Fruit fly (Drosophila melanogaster) whole organism, embryonic: ENCODE data around the gene RpS28a.

Experiments
- ATbp ChIP-seq: fragments of 200-800 bp; sonication (Bioruptor generic); optimal IDR thresholded peaks from 2 replicates; lab custom pipeline; 2017; ENCODE audit warnings: missing biosample characterization, mild to moderate bottlenecking, missing genetic modification characterization, missing genetic modification reagents
- Atf-2 ChIP-seq: fragments of 200-800 bp; sonication (Bioruptor generic); optimal IDR thresholded peaks from 2 replicates; lab custom pipeline; 2016; ENCODE audit warnings: missing biosample characterization, missing genetic modification characterization
- Atf3 ChIP-seq: fragments of 200-800 bp; sonication (Bioruptor generic); optimal IDR thresholded peaks from 3 replicates; lab custom pipeline; 2016; ENCODE audit warnings: missing biosample characterization, missing genetic modification characterization
- Bgb ChIP-seq: fragments of 200-800 bp; sonication (Bioruptor generic); IDR thresholded peaks from 2 replicates; pipeline ENCODE4 v1.3.6; 2022; ENCODE audit warnings: missing biosample characterization, missing genetic modification characterization; ENCODE audit not compliant: partially characterized antibody
- CG10543 ChIP-seq: fragments of 200-800 bp; sonication (Bioruptor generic); optimal IDR thresholded peaks from 3 replicates; lab custom pipeline; 2017; ENCODE audit warnings: missing biosample characterization, mild to moderate bottlenecking, missing genetic modification characterization, moderate library complexity
- CG10959 ChIP-seq: fragments of 200-800 bp; sonication (Bioruptor generic); IDR thresholded peaks from 2 replicates; pipeline ENCODE4 v1.3.6; 2022; ENCODE audit warnings: missing biosample characterization, missing genetic modification characterization
- CG11093 ChIP-seq: fragments of 200-800 bp; sonication (Bioruptor generic); IDR thresholded peaks from 3 replicates; pipeline ENCODE4 v1.3.6; 2022; ENCODE audit warnings: missing biosample characterization, missing genetic modification characterization
- CG13424 ChIP-seq: fragments of 200-800 bp; sonication (Bioruptor generic); optimal IDR thresholded peaks from 2 replicates; lab custom pipeline; 2019; ENCODE audit warnings: missing biosample characterization, mild to moderate bottlenecking, missing genetic modification characterization, moderate library complexity
- CG13775 ChIP-seq: fragments of 200-800 bp; sonication (Bioruptor generic); optimal IDR thresholded peaks from 3 replicates; lab custom pipeline; 2017; ENCODE audit warnings: missing biosample characterization, mild to moderate bottlenecking, missing genetic modification characterization
- CG2120 ChIP-seq: fragments of 200-800 bp; sonication (Bioruptor generic); optimal IDR thresholded peaks from 3 replicates; lab custom pipeline; 2016; ENCODE audit warnings: missing biosample characterization, missing genetic modification characterization
- CG3281 ChIP-seq: fragments of 200-800 bp; sonication (Bioruptor generic); optimal IDR thresholded peaks from 3 replicates; lab custom pipeline; 2017; ENCODE audit warnings: missing biosample characterization, mild to moderate bottlenecking, missing genetic modification characterization
- CG3838 ChIP-seq: fragments of 200-800 bp; sonication (Bioruptor generic); optimal IDR thresholded peaks from 3 replicates; lab custom pipeline; 2016; ENCODE audit warnings: missing biosample characterization, missing genetic modification characterization
- CG4360 ChIP-seq: fragments of 200-800 bp; sonication (Bioruptor generic); IDR thresholded peaks from 2 replicates; pipeline ENCODE4 v1.3.6; 2022; ENCODE audit warnings: missing biosample characterization, missing genetic modification characterization
- CG4730 ChIP-seq: fragments of 200-800 bp; sonication (Bioruptor generic); IDR thresholded peaks from 2 replicates; pipeline ENCODE4 v1.3.6; 2022; ENCODE audit warnings: missing biosample characterization, missing genetic modification characterization
- CG6272 ChIP-seq: fragments of 200-800 bp; sonication (Bioruptor generic); IDR thresholded peaks from 2 replicates; pipeline ENCODE4 v1.3.6; 2022; ENCODE audit warnings: missing biosample characterization, missing genetic modification characterization
- CG9797 ChIP-seq: fragments of 200-800 bp; sonication (Bioruptor generic); optimal IDR thresholded peaks from 3 replicates; lab custom pipeline; 2018; ENCODE audit warnings: missing biosample characterization, mild to moderate bottlenecking, missing genetic modification characterization
- CG9932 ChIP-seq: fragments of 200-800 bp; sonication (Bioruptor generic); IDR thresholded peaks from 2 replicates; pipeline ENCODE4 v1.3.6; 2022; ENCODE audit warnings: missing biosample characterization, missing genetic modification characterization
- Dbx ChIP-seq: fragments of 200-800 bp; sonication (Bioruptor generic); IDR thresholded peaks from 3 replicates; pipeline ENCODE4 v1.3.6; 2022; ENCODE audit warnings: missing biosample characterization, missing genetic modification characterization
- Doc3 ChIP-seq: fragments of 200-800 bp; sonication (Bioruptor generic); IDR thresholded peaks from 3 replicates; pipeline ENCODE4 v1.3.6; 2022; ENCODE audit warnings: missing biosample characterization, missing genetic modification characterization; ENCODE audit not compliant: partially characterized antibody
- Ets97D ChIP-seq: fragments of 200-800 bp; sonication (Bioruptor generic); optimal IDR thresholded peaks from 3 replicates; lab custom pipeline; 2016; ENCODE audit warnings: missing biosample characterization, missing genetic modification characterization
- Kr ChIP-seq: fragments of 200-800 bp; sonication (Bioruptor generic); optimal IDR thresholded peaks from 2 replicates; lab custom pipeline; 2017; ENCODE audit warnings: missing biosample characterization, mild to moderate bottlenecking, missing genetic modification characterization
- NK7.1 ChIP-seq: fragments of 200-800 bp; sonication (Bioruptor generic); optimal IDR thresholded peaks from 3 replicates; lab custom pipeline; 2016; ENCODE audit warnings: missing biosample characterization, missing genetic modification characterization
- Nf-YB ChIP-seq: fragments of 200-800 bp; sonication (Bioruptor generic); optimal IDR thresholded peaks from 3 replicates; lab custom pipeline; 2019; ENCODE audit warnings: missing biosample characterization, mild to moderate bottlenecking, missing genetic modification characterization, moderate library complexity
- Nf-YC ChIP-seq: fragments of 200-800 bp; optimal IDR thresholded peaks from 3 replicates; lab custom pipeline; 2019; ENCODE audit warnings: missing biosample characterization, mild to moderate bottlenecking, missing genetic modification characterization, moderate library complexity
- Poxn ChIP-seq: fragments of 200-800 bp; sonication (Bioruptor generic); IDR thresholded peaks from 2 replicates; pipeline ENCODE4 v1.3.6; 2022; ENCODE audit warnings: missing biosample characterization, missing genetic modification characterization
- Scr ChIP-seq: fragments of 200-800 bp; sonication (Bioruptor generic); IDR thresholded peaks from 2 replicates; pipeline ENCODE4 v1.3.6; 2022; ENCODE audit warnings: missing biosample characterization, missing genetic modification characterization; ENCODE audit not compliant: partially characterized antibody
- Usf ChIP-seq: fragments of 200-800 bp; sonication (Bioruptor generic); optimal IDR thresholded peaks from 2 replicates; lab custom pipeline; 2017; ENCODE audit warnings: missing genotype, missing biosample characterization, missing genetic modification characterization
- al ChIP-seq: fragments of 200-800 bp; sonication (Bioruptor generic); IDR thresholded peaks from 2 replicates; pipeline ENCODE4 v1.3.6; 2022; ENCODE audit warnings: missing biosample characterization, missing genetic modification characterization
- chinmo ChIP-seq: fragments of 200-800 bp; sonication (Bioruptor generic); IDR thresholded peaks from 4 replicates; pipeline ENCODE4 v1.3.6; 2022; ENCODE audit warnings: missing biosample characterization, missing genetic modification characterization; ENCODE audit not compliant: partially characterized antibody
- croc ChIP-seq: fragments of 200-800 bp; sonication (Bioruptor generic); conservative IDR thresholded peaks from 3 replicates; pipeline ENCODE4 v1.3.6; 2022; ENCODE audit warnings: missing biosample characterization, missing genetic modification characterization
- gcm ChIP-seq: fragments of 200-800 bp; sonication (Bioruptor generic); optimal IDR thresholded peaks from 2 replicates; lab custom pipeline; 2019; ENCODE audit warnings: missing biosample characterization, mild to moderate bottlenecking, missing genetic modification characterization, moderate library complexity
- grn ChIP-seq: fragments of 200-800 bp; sonication (Bioruptor generic); optimal IDR thresholded peaks from 3 replicates; lab custom pipeline; 2017; ENCODE audit warnings: missing biosample characterization, missing genetic modification characterization
- jumu ChIP-seq: fragments of 200-800 bp; sonication (Bioruptor generic); optimal IDR thresholded peaks from 3 replicates; lab custom pipeline; 2016; ENCODE audit warnings: missing biosample characterization, missing genetic modification characterization
- kay ChIP-seq: fragments of 200-800 bp; sonication (Bioruptor generic); optimal IDR thresholded peaks from 2 replicates; lab custom pipeline; 2016; ENCODE audit warnings: missing biosample characterization, missing genetic modification characterization
- lab ChIP-seq: fragments of 200-800 bp; sonication (Bioruptor generic); optimal IDR thresholded peaks from 3 replicates; lab custom pipeline; 2017; ENCODE audit warnings: missing biosample characterization, missing genetic modification characterization, mild to moderate bottlenecking, moderate library complexity, missing genetic modification reagents
- lilli ChIP-seq: fragments of 200-800 bp; sonication (Bioruptor generic); optimal IDR thresholded peaks from 3 replicates; lab custom pipeline; 2016; ENCODE audit warnings: missing biosample characterization, missing genetic modification characterization
- otp ChIP-seq: fragments of 200-800 bp; sonication (Bioruptor generic); IDR thresholded peaks from 3 replicates; pipeline ENCODE4, ENCODE4 v1.3.6; 2022; ENCODE audit warnings: missing biosample characterization, missing genetic modification characterization
- pho ChIP-seq: fragments of 200-800 bp; sonication (Bioruptor generic); optimal IDR thresholded peaks from 2 replicates; lab custom pipeline; 2016; ENCODE audit warnings: missing biosample characterization, missing genetic modification characterization
- pros ChIP-seq: fragments of 200-800 bp; sonication (Bioruptor generic); optimal IDR thresholded peaks from 3 replicates; lab custom pipeline; 2019; ENCODE audit warnings: missing biosample characterization, mild to moderate bottlenecking, missing genetic modification characterization, moderate library complexity
- pzg ChIP-seq: fragments of 200-800 bp; sonication (Bioruptor generic); optimal IDR thresholded peaks from 3 replicates; lab custom pipeline; 2018; ENCODE audit warnings: missing biosample characterization, mild to moderate bottlenecking, missing genetic modification characterization, moderate library complexity
- sens-2 ChIP-seq: fragments of 200-800 bp; sonication (Bioruptor generic); IDR thresholded peaks from 2 replicates; pipeline ENCODE4 v1.3.6; 2022; ENCODE audit warnings: missing biosample characterization, missing genetic modification characterization
- seq ChIP-seq: fragments of 200-800 bp; sonication (Bioruptor generic); IDR thresholded peaks from 2 replicates; pipeline ENCODE4 v1.3.6; 2022; ENCODE audit warnings: missing biosample characterization, missing genetic modification characterization
- sima ChIP-seq: fragments of 200-800 bp; sonication (Bioruptor generic); optimal IDR thresholded peaks from 2 replicates; lab custom pipeline; 2016; ENCODE audit warnings: missing biosample characterization, missing genetic modification characterization
- sisA ChIP-seq: fragments of 200-800 bp; sonication (Bioruptor generic); IDR thresholded peaks from 2 replicates; pipeline ENCODE4 v1.3.6; 2022; ENCODE audit warnings: missing biosample characterization, missing genetic modification characterization
- stwl ChIP-seq: fragments of 200-800 bp; sonication (Bioruptor generic); optimal IDR thresholded peaks from 3 replicates; lab custom pipeline; 2018; ENCODE audit warnings: missing biosample characterization, mild to moderate bottlenecking, missing genetic modification characterization, moderate library complexity
- tin ChIP-seq: fragments of 200-800 bp; sonication (Bioruptor generic); optimal IDR thresholded peaks from 3 replicates; lab custom pipeline; 2016; ENCODE audit warnings: missing biosample characterization, missing genetic modification characterization

RpS28a gene

DNA sequence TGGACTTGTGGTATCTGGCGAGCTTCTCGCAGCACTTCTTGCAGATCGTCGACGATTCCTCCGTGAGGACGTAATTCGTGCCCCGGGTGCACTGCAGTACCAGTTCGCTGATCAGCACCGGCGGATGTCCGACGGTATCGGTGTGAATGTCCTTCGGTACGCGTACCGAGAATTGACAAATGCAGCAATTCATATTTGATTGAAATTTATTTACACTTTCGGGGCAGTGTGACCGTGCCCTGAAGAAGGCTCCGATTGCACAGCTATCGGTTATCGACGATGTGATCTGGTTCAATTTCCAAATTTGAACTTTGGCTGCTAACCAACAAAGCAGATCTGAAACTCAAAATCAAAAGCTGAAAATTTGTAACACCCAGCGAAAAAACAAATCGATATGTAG is 14.2 kb upstream of the RpS28a start, which contains the start of gene ZIPIC (continued):
- TF ChIP-seq chinmo (GFP tag; lab: Robert Waterston, UW) (peak; percentile 44; the same call in 1 of the 4 replicates), Scr (peak; percentile 42; the same call in 1 of the 2 replicates), CG4730 (GFP tag; lab: Robert Waterston, UW) (no peak), CG9932 (GFP tag; lab: Robert Waterston, UW) (no peak), Poxn (GFP tag; lab: Robert Waterston, UW) (no peak), CG3838 (GFP tag; lab: Kevin White, UChicago) (no peak), Dbx (no peak), Ets97D (peak; percentile 8)

DNA sequence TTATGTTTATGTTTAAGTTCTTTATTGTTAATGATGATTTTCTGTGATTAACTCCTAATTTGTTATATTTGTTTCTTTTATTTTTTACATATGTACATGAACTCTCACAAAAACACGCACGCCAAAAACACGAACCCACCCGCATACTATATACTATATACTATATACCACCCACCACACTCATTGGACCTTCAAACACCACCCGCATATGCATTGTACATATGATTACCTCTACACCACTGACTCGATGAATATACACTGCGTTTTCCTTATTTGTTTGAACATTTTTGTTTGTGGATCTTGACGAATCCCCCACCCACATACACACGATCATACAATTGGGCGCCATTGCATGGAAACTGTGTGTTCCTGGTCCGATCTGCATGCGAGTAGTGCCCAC is 9.8 kb upstream of the RpS28a start:
- no peak for TF ChIP-seq tin (GFP tag; lab: Kevin White, UChicago)
- TF ChIP-seq seq = no peak
- peak; percentile 92 for TF ChIP-seq gcm (GFP tag; lab: Kevin White, UChicago)
- no peak for TF ChIP-seq otp
- TF ChIP-seq sens-2 (GFP tag; lab: Robert Waterston, UW) = no peak
- no peak for TF ChIP-seq lilli (GFP tag; lab: Kevin White, UChicago)
- no peak for TF ChIP-seq Doc3 (GFP tag; lab: Robert Waterston, UW)
- TF ChIP-seq pho (GFP tag; lab: Kevin White, UChicago) = no peak

DNA sequence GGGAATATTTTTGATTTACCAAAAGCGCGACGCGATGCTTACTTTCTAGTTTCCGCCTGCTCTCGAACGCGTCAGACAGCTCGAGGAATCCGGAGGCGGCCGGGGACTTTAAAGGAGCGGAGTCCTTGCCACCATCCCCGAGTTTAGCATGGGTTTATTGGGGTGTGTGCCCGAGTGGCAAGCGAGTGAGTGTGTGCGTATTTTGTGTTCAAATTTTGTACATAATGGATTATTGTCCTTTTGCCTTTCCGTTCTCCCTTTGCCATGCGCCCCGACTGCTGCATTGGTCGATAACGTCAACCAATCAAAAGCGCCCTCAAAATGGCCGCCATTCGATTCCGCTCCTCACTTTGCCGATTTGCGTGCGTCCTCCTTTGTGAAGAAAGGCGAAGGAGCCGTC is 7.6 kb upstream of the RpS28a start:
- TF ChIP-seq ATbp (GFP tag; lab: Kevin White, UChicago) = no peak
- TF ChIP-seq stwl (tag; lab: Kevin White, UChicago) = no peak
- no peak for TF ChIP-seq gcm (GFP tag; lab: Kevin White, UChicago)
- no peak for TF ChIP-seq grn (GFP tag; lab: Kevin White, UChicago)
- no peak for TF ChIP-seq Atf3 (GFP tag; lab: Kevin White, UChicago)
- TF ChIP-seq sima (GFP tag; lab: Kevin White, UChicago) = no peak
- no peak for TF ChIP-seq CG13775 (GFP tag; lab: Kevin White, UChicago)
- TF ChIP-seq CG2120 (GFP tag; lab: Kevin White, UChicago) = no peak
- TF ChIP-seq CG10543 (GFP tag; lab: Kevin White, UChicago) = no peak
- TF ChIP-seq Nf-YB (GFP tag; lab: Kevin White, UChicago) = peak; percentile 96
- TF ChIP-seq lab (GFP tag; lab: Kevin White, UChicago) = no peak
- TF ChIP-seq CG10959 = no peak
- peak; percentile 96 for TF ChIP-seq Nf-YC (tag; lab: Kevin White, UChicago)
- TF ChIP-seq Bgb = 0 out of 2 replicates have a peak, but pooled peaks have one; percentile 25
- no peak for TF ChIP-seq CG6272 (GFP tag; lab: Robert Waterston, UW)
- TF ChIP-seq croc (GFP tag; lab: Robert Waterston, UW) = no peak
- no peak for TF ChIP-seq otp
- no peak for TF ChIP-seq pzg (GFP tag; lab: Kevin White, UChicago)
- TF ChIP-seq CG9797 (GFP tag; lab: Kevin White, UChicago) = no peak
- no peak for TF ChIP-seq CG3838 (GFP tag; lab: Kevin White, UChicago)
- no peak for TF ChIP-seq jumu (GFP tag; lab: Kevin White, UChicago)
- peak; percentile 77 for TF ChIP-seq pros
- TF ChIP-seq kay (GFP tag; lab: Kevin White, UChicago) = no peak
- no peak for TF ChIP-seq Atf-2 (GFP tag; lab: Kevin White, UChicago)
- TF ChIP-seq al (GFP tag; lab: Robert Waterston, UW) = no peak
- TF ChIP-seq CG4730 (GFP tag; lab: Robert Waterston, UW) = no peak
- no peak for TF ChIP-seq Usf
- no peak for TF ChIP-seq NK7.1 (GFP tag; lab: Kevin White, UChicago)
- TF ChIP-seq seq = peak; percentile 59; the same call in 1 of the 2 replicates
- no peak for TF ChIP-seq Kr (GFP tag; lab: Kevin White, UChicago)
- no peak for TF ChIP-seq CG11093
- TF ChIP-seq CG4360 (GFP tag; lab: Robert Waterston, UW) = no peak
- TF ChIP-seq sisA (GFP tag; lab: Robert Waterston, UW) = no peak
- no peak for TF ChIP-seq CG13424 (tag; lab: Kevin White, UChicago)
- TF ChIP-seq CG3281 (GFP tag; lab: Kevin White, UChicago) = no peak
